Fruit fly (Drosophila melanogaster): ENCODE results near the gene CG1387.
A peak's percentile ranks its signal among the peaks of the same experiment; 100 is the strongest.

The CG1387 gene

DNA sequence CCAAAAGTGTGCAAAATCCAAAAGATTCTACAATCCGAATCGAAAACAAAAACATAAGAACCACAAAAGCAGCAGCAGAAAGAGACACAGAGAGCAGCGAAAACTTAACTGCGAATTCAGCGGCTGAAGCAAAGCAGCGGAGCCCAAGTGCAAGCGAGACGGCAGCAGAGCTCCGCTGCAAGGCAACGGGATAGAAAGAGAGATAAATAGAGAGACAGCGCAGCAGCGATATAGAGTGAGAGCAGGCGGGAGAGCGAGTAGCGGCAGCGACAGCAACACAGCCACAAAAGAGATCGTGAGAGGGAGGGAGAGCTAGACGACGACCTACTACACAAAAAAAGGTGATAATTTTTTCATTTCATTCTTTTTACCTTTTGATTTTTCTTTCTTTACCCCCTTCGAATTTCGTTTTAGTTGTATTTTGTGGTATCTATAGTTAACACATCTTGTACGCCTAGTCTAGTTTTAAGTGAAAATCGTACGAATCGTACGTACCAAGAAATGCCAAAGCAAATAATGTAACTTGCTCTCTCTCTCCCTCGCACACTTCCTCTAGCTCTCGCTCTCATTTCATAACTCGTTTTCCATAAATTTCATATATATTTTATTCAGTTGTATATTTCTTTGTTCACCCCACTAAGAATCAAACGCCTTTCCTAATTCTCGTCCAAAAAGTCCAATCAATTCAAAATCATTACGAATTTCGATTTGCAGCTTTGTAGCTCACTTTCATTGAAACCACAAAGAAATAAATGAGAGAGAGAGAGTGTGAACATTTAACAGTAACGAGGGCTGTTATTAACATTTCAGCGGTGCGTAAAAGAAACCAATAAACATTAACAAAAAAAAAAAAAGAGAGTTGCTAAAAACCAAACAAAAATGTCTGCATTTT is 25.0 kb downstream of the CG1387 start (continued):
- no peak for TF ChIP-seq CG9797 (GFP tag; optimal IDR thresholded peaks at IDR 0.05)
- no peak for TF ChIP-seq CG42726 (GFP tag; IDR thresholded peaks at IDR 0.05; ENCODE audit: partially characterized antibody)
- TF ChIP-seq pros (GFP tag; optimal IDR thresholded peaks at IDR 0.05) = no peak
- no peak for TF ChIP-seq zfh1 (GFP tag; IDR thresholded peaks at IDR 0.05)
- no peak for TF ChIP-seq Usf (GFP tag; optimal IDR thresholded peaks at IDR 0.05)
- no peak for TF ChIP-seq CG2202 (tag; optimal IDR thresholded peaks at IDR 0.05)
- no peak for TF ChIP-seq Lim3 (GFP tag; IDR thresholded peaks at IDR 0.05)
- TF ChIP-seq chm (GFP tag; IDR thresholded peaks at IDR 0.05) = peak; percentile 92
- no peak for TF ChIP-seq CG3407 (GFP tag; optimal IDR thresholded peaks at IDR 0.05)
- no peak for TF ChIP-seq E2f2 (GFP tag; IDR thresholded peaks at IDR 0.05)
- no peak for TF ChIP-seq Oli (tag; optimal IDR thresholded peaks at IDR 0.05)
- no peak for TF ChIP-seq CG14860 (GFP tag; IDR thresholded peaks at IDR 0.05; ENCODE audit: partially characterized antibody)
- TF ChIP-seq Adf1 (GFP tag; IDR thresholded peaks at IDR 0.05) = peak; percentile 41
- TF ChIP-seq slbo (GFP tag; IDR thresholded peaks at IDR 0.05) = no peak
- TF ChIP-seq Dip3 (GFP tag; optimal IDR thresholded peaks at IDR 0.05) = no peak
- peak; percentile 2 for TF ChIP-seq B-H2 (GFP tag; optimal IDR thresholded peaks at IDR 0.05)
- peak; percentile 80; the same call in 1 of the 2 replicates for TF ChIP-seq bowl (GFP tag; IDR thresholded peaks at IDR 0.05)
- TF ChIP-seq Pdp1 (GFP tag; optimal IDR thresholded peaks at IDR 0.05) = no peak
- no peak for TF ChIP-seq Hr3 (GFP tag; optimal IDR thresholded peaks at IDR 0.05)
- TF ChIP-seq trh (GFP tag; optimal IDR thresholded peaks at IDR 0.05) = no peak
- no peak for TF ChIP-seq kni (GFP tag; optimal IDR thresholded peaks at IDR 0.05)
- TF ChIP-seq ash1 (GFP tag; optimal IDR thresholded peaks at IDR 0.05) = no peak
- no peak for TF ChIP-seq CG34224 (GFP tag; IDR thresholded peaks at IDR 0.05; ENCODE audit: partially characterized antibody)
- no peak for TF ChIP-seq CHES-1-like (GFP tag; optimal IDR thresholded peaks at IDR 0.05)
- TF ChIP-seq tup (GFP tag; optimal IDR thresholded peaks at IDR 0.05) = no peak
- TF ChIP-seq CG2199 (GFP tag; IDR thresholded peaks at IDR 0.05) = 0 out of 3 replicates have a peak, but pooled peaks have one; percentile 7
- TF ChIP-seq Dek (tag; optimal IDR thresholded peaks at IDR 0.05) = no peak
- peak; percentile 72 for TF ChIP-seq Drgx (GFP tag; IDR thresholded peaks at IDR 0.05)
- TF ChIP-seq Ada2b (GFP tag; IDR thresholded peaks at IDR 0.05) = no peak
- TF ChIP-seq CG1832 (GFP tag; optimal IDR thresholded peaks at IDR 0.05) = peak; percentile 96
- 0 out of 2 replicates have a peak, but pooled peaks have one; percentile 6 for TF ChIP-seq CG31224 (GFP tag; IDR thresholded peaks at IDR 0.05)
- no peak for TF ChIP-seq CG8388 (GFP tag; optimal IDR thresholded peaks at IDR 0.05)
- TF ChIP-seq CG8765 (GFP tag; IDR thresholded peaks at IDR 0.05) = peak; percentile 100
- no peak for TF ChIP-seq Dip2 (GFP tag; IDR thresholded peaks at IDR 0.05)
- TF ChIP-seq unc-4 (GFP tag; IDR thresholded peaks at IDR 0.05; ENCODE audit: partially characterized antibody) = no peak
- no peak for TF ChIP-seq CG6854 (GFP tag; optimal IDR thresholded peaks at IDR 0.05)
- no peak for TF ChIP-seq gfzf (GFP tag; optimal IDR thresholded peaks at IDR 0.05)
- TF ChIP-seq salm (tag; optimal IDR thresholded peaks at IDR 0.05) = no peak
- no peak; the same call in 1 of the 2 replicates for TF ChIP-seq sens-2 (GFP tag; IDR thresholded peaks at IDR 0.05)
- TF ChIP-seq Dref (GFP tag; IDR thresholded peaks at IDR 0.05) = no peak
- peak; percentile 8; the same call in 1 of the 3 replicates for TF ChIP-seq C15 (GFP tag; IDR thresholded peaks at IDR 0.05)
- peak; percentile 29; the same call in 1 of the 2 replicates for TF ChIP-seq CG4360 (GFP tag; IDR thresholded peaks at IDR 0.05)
- no peak for TF ChIP-seq CG13424 (tag; optimal IDR thresholded peaks at IDR 0.05)
- TF ChIP-seq Lhr (GFP tag; optimal IDR thresholded peaks at IDR 0.05) = no peak
- TF ChIP-seq pan (optimal IDR thresholded peaks at IDR 0.05) = no peak
- no peak for TF ChIP-seq pan (GFP tag; optimal IDR thresholded peaks at IDR 0.05 in 1 of 2, IDR thresholded peaks at IDR 0.05 in 1 of 2)
- no peak for TF ChIP-seq H15 (GFP tag; IDR thresholded peaks at IDR 0.05)
- TF ChIP-seq CG3281 (GFP tag; optimal IDR thresholded peaks at IDR 0.05) = no peak
- TF ChIP-seq CG6175 (GFP tag; IDR thresholded peaks at IDR 0.05) = no peak; the same call in 2 of the 3 replicates
